4 worm cellular contexts compared by ENCODE assay signal in genomic region chrIII:3797180-3798026, ce11.
TF ChIP-seq lines count a peak whose summit lies in the region.

No protein-coding gene starts in this region.

TF ChIP-seq in whole organism, L1 larva, 84 proteins besides CTCF, POLR2A, EP300 and RAD21 (continued from another document and continues in another):
- no peak for TF ChIP-seq dsc-1 (tag; optimal IDR thresholded peaks at IDR 0.05; lab: Kevin White, UChicago)
- no peak for TF ChIP-seq efl-3 (GFP tag; optimal IDR thresholded peaks at IDR 0.05; lab: Kevin White, UChicago)
- TF ChIP-seq tlp-1 (tag; optimal IDR thresholded peaks at IDR 0.05; lab: Kevin White, UChicago), result no peak
- no peak for TF ChIP-seq zag-1 (tag; optimal IDR thresholded peaks at IDR 0.05; lab: Kevin White, UChicago)
- TF ChIP-seq nhr-77 (tag; optimal IDR thresholded peaks at IDR 0.05; lab: Kevin White, UChicago), result no peak
- TF ChIP-seq rnt-1 (tag; optimal IDR thresholded peaks at IDR 0.05; lab: Kevin White, UChicago), result peak; percentile 33
- TF ChIP-seq nhr-237 (tag; optimal IDR thresholded peaks at IDR 0.05; lab: Kevin White, UChicago), result no peak
- TF ChIP-seq nhr-20 (tag; optimal IDR thresholded peaks at IDR 0.05; lab: Kevin White, UChicago), result peak; percentile 53
- TF ChIP-seq zip-4 (GFP tag; optimal IDR thresholded peaks at IDR 0.05; lab: Kevin White, UChicago), result no peak
- TF ChIP-seq ceh-88 (GFP tag; IDR thresholded peaks at IDR 0.05; lab: Robert Waterston, UW), result no peak
- TF ChIP-seq egl-27 (tag; optimal IDR thresholded peaks at IDR 0.05; lab: Kevin White, UChicago), result no peak
- no peak for TF ChIP-seq tbx-2 (tag; optimal IDR thresholded peaks at IDR 0.05; lab: Kevin White, UChicago)
- no peak for TF ChIP-seq fkh-4 (tag; optimal IDR thresholded peaks at IDR 0.05; lab: Kevin White, UChicago; ENCODE audit: borderline replicate concordance)
- peak; percentile 94 for TF ChIP-seq nhr-85 (tag; lab: Kevin White, UChicago)
- TF ChIP-seq aha-1 (tag; optimal IDR thresholded peaks at IDR 0.05; lab: Kevin White, UChicago), result no peak
- no peak for TF ChIP-seq fkh-8 (tag; optimal IDR thresholded peaks at IDR 0.05; lab: Kevin White, UChicago)
- TF ChIP-seq lir-3 (tag; optimal IDR thresholded peaks at IDR 0.05; lab: Kevin White, UChicago; ENCODE audit: poor library complexity), result no peak
- TF ChIP-seq fkh-10 (GFP tag; optimal IDR thresholded peaks at IDR 0.05; lab: Kevin White, UChicago), result no peak
- TF ChIP-seq nhr-90 (tag; optimal IDR thresholded peaks at IDR 0.05; lab: Kevin White, UChicago; ENCODE audit: poor library complexity), result peak; percentile 41
- no peak for TF ChIP-seq alr-1 (tag; optimal IDR thresholded peaks at IDR 0.05; lab: Kevin White, UChicago; ENCODE audit: borderline replicate concordance)
- no peak for TF ChIP-seq ceh-63 (GFP tag; optimal IDR thresholded peaks at IDR 0.05; lab: Kevin White, UChicago)
- TF ChIP-seq Y116A8C.19 (tag; optimal IDR thresholded peaks at IDR 0.05; lab: Kevin White, UChicago; ENCODE audit: borderline replicate concordance), result no peak
- peak; percentile 80 for TF ChIP-seq unc-130 (tag; optimal IDR thresholded peaks at IDR 0.05; lab: Kevin White, UChicago)
- TF ChIP-seq xbp-1 (tag; optimal IDR thresholded peaks at IDR 0.05; lab: Kevin White, UChicago), result peak; percentile 12
- no peak for TF ChIP-seq ama-1 (optimal IDR thresholded peaks at IDR 0.05; lab: Kevin White, UChicago)
- TF ChIP-seq unc-98 (GFP tag; IDR thresholded peaks at IDR 0.05; lab: Robert Waterston, UW), result no peak
- no peak for TF ChIP-seq aly-2 (tag; optimal IDR thresholded peaks at IDR 0.05; lab: Kevin White, UChicago)
- no peak for TF ChIP-seq ceh-90 (tag; optimal IDR thresholded peaks at IDR 0.05; lab: Kevin White, UChicago)
- no peak for TF ChIP-seq sup-37 (GFP tag; optimal IDR thresholded peaks at IDR 0.05; lab: Kevin White, UChicago)
- TF ChIP-seq ztf-4 (tag; optimal IDR thresholded peaks at IDR 0.05; lab: Kevin White, UChicago), result peak; percentile 41
- TF ChIP-seq F16B12.6 (tag; optimal IDR thresholded peaks at IDR 0.05; lab: Kevin White, UChicago), result no peak
- TF ChIP-seq nhr-12 (tag; optimal IDR thresholded peaks at IDR 0.05; lab: Kevin White, UChicago), result no peak
- TF ChIP-seq snu-23 (GFP tag; optimal IDR thresholded peaks at IDR 0.05; lab: Kevin White, UChicago), result peak; percentile 49
- TF ChIP-seq nhr-11 (tag; optimal IDR thresholded peaks at IDR 0.05; lab: Kevin White, UChicago), result no peak

TF ChIP-seq in whole organism, L2 larva, 48 proteins besides CTCF, POLR2A, EP300 and RAD21 (continued from another document):
- TF ChIP-seq elt-3 (tag; optimal IDR thresholded peaks at IDR 0.05; lab: Kevin White, UChicago) (no peak), skn-1 (tag; optimal IDR thresholded peaks at IDR 0.05; lab: Kevin White, UChicago) (no peak), lin-39 (tag; optimal IDR thresholded peaks at IDR 0.05; lab: Kevin White, UChicago) (no peak), snpc-4 (tag; optimal IDR thresholded peaks at IDR 0.05; lab: Kevin White, UChicago) (no peak), C34F6.9 (tag; optimal IDR thresholded peaks at IDR 0.05; lab: Kevin White, UChicago) (no peak), nhr-129 (tag; optimal IDR thresholded peaks at IDR 0.05; lab: Kevin White, UChicago) (peak; percentile 35), ama-1 (optimal IDR thresholded peaks at IDR 0.05; lab: Kevin White, UChicago) (no peak), unc-39 (tag; optimal IDR thresholded peaks at IDR 0.05; lab: Kevin White, UChicago) (no peak), ceh-82 (tag; optimal IDR thresholded peaks at IDR 0.05; lab: Kevin White, UChicago) (no peak), nhr-25 (tag; optimal IDR thresholded peaks at IDR 0.05; lab: Kevin White, UChicago) (peak; percentile 88), nhr-21 (tag; optimal IDR thresholded peaks at IDR 0.05; lab: Kevin White, UChicago) (peak; percentile 22), nhr-11 (tag; optimal IDR thresholded peaks at IDR 0.05; lab: Kevin White, UChicago) (no peak), Y55F3AM.14 (GFP tag; optimal IDR thresholded peaks at IDR 0.05; lab: Kevin White, UChicago) (no peak), blmp-1 (tag; optimal IDR thresholded peaks at IDR 0.05; lab: Kevin White, UChicago; ENCODE audit: insufficient read depth) (peak; percentile 84), nhr-23 (tag; optimal IDR thresholded peaks at IDR 0.05; lab: Kevin White, UChicago) (peak; percentile 83), ZK546.5 (tag; optimal IDR thresholded peaks at IDR 0.05; lab: Kevin White, UChicago) (no peak), mab-5 (tag; optimal IDR thresholded peaks at IDR 0.05; lab: Kevin White, UChicago) (no peak), nhr-237 (tag; optimal IDR thresholded peaks at IDR 0.05; lab: Kevin White, UChicago) (no peak), R02D3.7 (tag; optimal IDR thresholded peaks at IDR 0.05; lab: Kevin White, UChicago) (no peak), alr-1 (tag; optimal IDR thresholded peaks at IDR 0.05; lab: Kevin White, UChicago) (no peak), elt-1 (tag; optimal IDR thresholded peaks at IDR 0.05; lab: Kevin White, UChicago) (peak; percentile 91), mbf-1 (tag; optimal IDR thresholded peaks at IDR 0.05; lab: Kevin White, UChicago) (no peak), ztf-11 (tag; optimal IDR thresholded peaks at IDR 0.05; lab: Kevin White, UChicago) (no peak), peb-1 (tag; optimal IDR thresholded peaks at IDR 0.05; lab: Kevin White, UChicago) (no peak), lin-13 (GFP tag; optimal IDR thresholded peaks at IDR 0.05; lab: Kevin White, UChicago) (peak; percentile 0), lin-11 (tag; optimal IDR thresholded peaks at IDR 0.05; lab: Kevin White, UChicago) (no peak), fos-1 (tag; optimal IDR thresholded peaks at IDR 0.05; lab: Kevin White, UChicago) (peak; percentile 31), sem-4 (tag; optimal IDR thresholded peaks at IDR 0.05; lab: Kevin White, UChicago) (peak; percentile 86), unc-55 (GFP tag; optimal IDR thresholded peaks at IDR 0.05; lab: Kevin White, UChicago) (no peak), gmeb-1 (tag; optimal IDR thresholded peaks at IDR 0.05; lab: Kevin White, UChicago) (no peak), ztf-1 (GFP tag; conservative IDR thresholded peaks at IDR 0.05; lab: Robert Waterston, UW) (no peak), dmd-4 (tag; optimal IDR thresholded peaks at IDR 0.05; lab: Kevin White, UChicago) (no peak), sma-3 (GFP tag; optimal IDR thresholded peaks at IDR 0.05; lab: Kevin White, UChicago) (peak; percentile 45), aly-2 (tag; optimal IDR thresholded peaks at IDR 0.05; lab: Kevin White, UChicago) (no peak), mdl-1 (tag; optimal IDR thresholded peaks at IDR 0.05; lab: Kevin White, UChicago) (peak; percentile 18 to 48)

TF ChIP-seq in whole organism, L3 larva, 47 proteins besides CTCF, POLR2A, EP300 and RAD21 (continued from another document):
- no peak for TF ChIP-seq nhr-28 (tag; optimal IDR thresholded peaks at IDR 0.05; lab: Kevin White, UChicago)
- no peak for TF ChIP-seq nhr-12 (tag; optimal IDR thresholded peaks at IDR 0.05; lab: Kevin White, UChicago)
- peak; percentile 45 for TF ChIP-seq ceh-28 (tag; optimal IDR thresholded peaks at IDR 0.05; lab: Kevin White, UChicago)
- no peak for TF ChIP-seq nhr-77 (tag; optimal IDR thresholded peaks at IDR 0.05; lab: Kevin White, UChicago)
- TF ChIP-seq nhr-43 (tag; optimal IDR thresholded peaks at IDR 0.05; lab: Kevin White, UChicago; ENCODE audit: poor library complexity, severe bottlenecking), result peak; percentile 31
- peak; percentile 85 for TF ChIP-seq ama-1 (optimal IDR thresholded peaks at IDR 0.05; lab: Kevin White, UChicago)
- TF ChIP-seq nfya-1 (tag; optimal IDR thresholded peaks at IDR 0.05; lab: Kevin White, UChicago; ENCODE audit: insufficient read depth), result peak; percentile 37
- peak; percentile 87 for TF ChIP-seq nhr-25 (tag; optimal IDR thresholded peaks at IDR 0.05; lab: Kevin White, UChicago)
- no peak for TF ChIP-seq zag-1 (tag; optimal IDR thresholded peaks at IDR 0.05; lab: Kevin White, UChicago)
- TF ChIP-seq nhr-23 (tag; optimal IDR thresholded peaks at IDR 0.05; lab: Kevin White, UChicago), result peak; percentile 87
- TF ChIP-seq hmg-11 (tag; optimal IDR thresholded peaks at IDR 0.05; lab: Kevin White, UChicago), result no peak
TF ChIP-seq in whole organism, L3 larva: peak in this region for 12.

TF ChIP-seq in whole organism, L4 larva, 104 proteins besides CTCF, POLR2A, EP300 and RAD21 (continued from another document and continues in another):
- TF ChIP-seq daf-8 (GFP tag; IDR thresholded peaks at IDR 0.05; lab: Robert Waterston, UW), result no peak
- peak; percentile 23 for TF ChIP-seq nhr-28 (tag; optimal IDR thresholded peaks at IDR 0.05; lab: Kevin White, UChicago)
- 0 out of 2 replicates have a peak, but pooled peaks have one; percentile 7 for TF ChIP-seq ZK337.2 (GFP tag; IDR thresholded peaks at IDR 0.05; lab: Robert Waterston, UW)
- peak in 1 of 2 experiments; percentile 59 for TF ChIP-seq mdl-1 (tag; optimal IDR thresholded peaks at IDR 0.05; lab: Kevin White, UChicago)
- TF ChIP-seq Y75B8A.6 (GFP tag; IDR thresholded peaks at IDR 0.05; lab: Robert Waterston, UW), result no peak
- TF ChIP-seq ctbp-1 (GFP tag; IDR thresholded peaks at IDR 0.05; lab: Robert Waterston, UW), result no peak
- TF ChIP-seq nhr-42 (GFP tag; IDR thresholded peaks at IDR 0.05; lab: Robert Waterston, UW), result no peak
- peak; percentile 32 to 33 for TF ChIP-seq lsy-2 (tag; optimal IDR thresholded peaks at IDR 0.05; lab: Kevin White, UChicago)
- TF ChIP-seq ceh-32 (tag; optimal IDR thresholded peaks at IDR 0.05; lab: Kevin White, UChicago; ENCODE audit: poor library complexity), result no peak
- peak; percentile 93 for TF ChIP-seq aha-1 (tag; lab: Kevin White, UChicago)
- TF ChIP-seq F37D6.2 (tag; optimal IDR thresholded peaks at IDR 0.05; lab: Kevin White, UChicago), result no peak
- no peak for TF ChIP-seq sdz-12 (GFP tag; optimal IDR thresholded peaks at IDR 0.05; lab: Kevin White, UChicago)
- no peak for TF ChIP-seq Y48G9A.11 (GFP tag; IDR thresholded peaks at IDR 0.05; lab: Robert Waterston, UW)
- TF ChIP-seq lir-3 (tag; optimal IDR thresholded peaks at IDR 0.05; lab: Kevin White, UChicago), result no peak
- no peak for TF ChIP-seq madf-5 (GFP tag; IDR thresholded peaks at IDR 0.05; lab: Robert Waterston, UW)
- TF ChIP-seq tra-1 (GFP tag; IDR thresholded peaks at IDR 0.05; lab: Robert Waterston, UW), result no peak
- TF ChIP-seq F49E8.2 (tag; optimal IDR thresholded peaks at IDR 0.05; lab: Kevin White, UChicago; ENCODE audit: borderline replicate concordance), result no peak
- TF ChIP-seq mes-2 (tag; optimal IDR thresholded peaks at IDR 0.05; lab: Kevin White, UChicago; ENCODE audit: poor library complexity, severe bottlenecking), result peak; percentile 27
- TF ChIP-seq hlh-11 (tag; optimal IDR thresholded peaks at IDR 0.05; lab: Kevin White, UChicago), result peak; percentile 52
- TF ChIP-seq dmd-8 (GFP tag; IDR thresholded peaks at IDR 0.05; lab: Robert Waterston, UW), result no peak
- TF ChIP-seq D1046.2 (GFP tag; IDR thresholded peaks at IDR 0.05; lab: Robert Waterston, UW), result no peak
- TF ChIP-seq nhr-76 (tag; optimal IDR thresholded peaks at IDR 0.05; lab: Kevin White, UChicago), result no peak
- TF ChIP-seq ceh-44 (GFP tag; IDR thresholded peaks at IDR 0.05; lab: Robert Waterston, UW), result no peak
- no peak for TF ChIP-seq lin-15B (tag; optimal IDR thresholded peaks at IDR 0.05; lab: Kevin White, UChicago)
- no peak; the same call in 1 of the 2 replicates for TF ChIP-seq T26A8.4 (GFP tag; IDR thresholded peaks at IDR 0.05; lab: Robert Waterston, UW)
- TF ChIP-seq fkh-10 (GFP tag; optimal IDR thresholded peaks at IDR 0.05; lab: Kevin White, UChicago), result no peak
- TF ChIP-seq nhr-237 (tag; optimal IDR thresholded peaks at IDR 0.05; lab: Kevin White, UChicago), result no peak
- TF ChIP-seq nhr-48 (tag; optimal IDR thresholded peaks at IDR 0.05; lab: Kevin White, UChicago), result peak; percentile 24
- no peak for TF ChIP-seq zip-2 (tag; optimal IDR thresholded peaks at IDR 0.05; lab: Kevin White, UChicago)
- TF ChIP-seq duxl-1 (tag; optimal IDR thresholded peaks at IDR 0.05; lab: Kevin White, UChicago; ENCODE audit: poor library complexity), result no peak
- no peak for TF ChIP-seq ztf-7 (tag; optimal IDR thresholded peaks at IDR 0.05; lab: Kevin White, UChicago)
- TF ChIP-seq lin-39 (tag; optimal IDR thresholded peaks at IDR 0.05; lab: Kevin White, UChicago), result no peak
- TF ChIP-seq madf-9 (GFP tag; conservative IDR thresholded peaks at IDR 0.05; lab: Robert Waterston, UW), result 0 out of 2 replicates have a peak, but pooled peaks have one; percentile 7
- no peak for TF ChIP-seq jun-1 (tag; optimal IDR thresholded peaks at IDR 0.05; lab: Kevin White, UChicago)
- TF ChIP-seq nhr-77 (tag; optimal IDR thresholded peaks at IDR 0.05; lab: Kevin White, UChicago), result no peak
- no peak for TF ChIP-seq spr-1 (tag; optimal IDR thresholded peaks at IDR 0.05; lab: Kevin White, UChicago)
- no peak; the same call in 1 of the 2 replicates for TF ChIP-seq mdt-29 (GFP tag; IDR thresholded peaks at IDR 0.05; lab: Robert Waterston, UW)
- 0 out of 2 replicates have a peak, but pooled peaks have one; percentile 28 for TF ChIP-seq hmg-1.1 (GFP tag; IDR thresholded peaks at IDR 0.05; lab: Robert Waterston, UW)
- no peak for TF ChIP-seq attf-4 (tag; optimal IDR thresholded peaks at IDR 0.05; lab: Kevin White, UChicago)
- TF ChIP-seq F10B5.3 (tag; optimal IDR thresholded peaks at IDR 0.05; lab: Kevin White, UChicago), result no peak
- TF ChIP-seq dmd-6 (GFP tag; IDR thresholded peaks at IDR 0.05; lab: Robert Waterston, UW), result peak; percentile 38; the same call in 1 of the 2 replicates
- no peak for TF ChIP-seq fos-1 (tag; optimal IDR thresholded peaks at IDR 0.05; lab: Kevin White, UChicago)
- peak; percentile 47 for TF ChIP-seq mep-1 (tag; optimal IDR thresholded peaks at IDR 0.05; lab: Kevin White, UChicago)
- no peak for TF ChIP-seq daf-19 (GFP tag; conservative IDR thresholded peaks at IDR 0.05; lab: Robert Waterston, UW)
- TF ChIP-seq snpc-1.2 (GFP tag; IDR thresholded peaks at IDR 0.05; lab: Robert Waterston, UW), result no peak
- TF ChIP-seq nhr-102 (tag; optimal IDR thresholded peaks at IDR 0.05; lab: Kevin White, UChicago), result no peak
- peak; percentile 37; the same call in 1 of the 2 replicates for TF ChIP-seq pha-4 (GFP tag; IDR thresholded peaks at IDR 0.05; lab: Robert Waterston, UW)
- no peak for TF ChIP-seq pha-4 (tag; optimal IDR thresholded peaks at IDR 0.05; lab: Kevin White, UChicago)
- peak; percentile 38; the same call in 1 of the 2 replicates for TF ChIP-seq php-3 (GFP tag; IDR thresholded peaks at IDR 0.05; lab: Robert Waterston, UW)
- 0 out of 2 replicates have a peak, but pooled peaks have one; percentile 25 for TF ChIP-seq zfp-3 (GFP tag; conservative IDR thresholded peaks at IDR 0.05; lab: Robert Waterston, UW)
- peak; percentile 85 for TF ChIP-seq hlh-30 (tag; optimal IDR thresholded peaks at IDR 0.05; lab: Kevin White, UChicago; ENCODE audit: insufficient read depth)
- TF ChIP-seq set-16 (GFP tag; IDR thresholded peaks at IDR 0.05; lab: Robert Waterston, UW), result peak; percentile 48; the same call in 1 of the 2 replicates
- TF ChIP-seq ceh-20 (GFP tag; IDR thresholded peaks at IDR 0.05; lab: Robert Waterston, UW), result no peak
- no peak for TF ChIP-seq nhr-10 (tag; optimal IDR thresholded peaks at IDR 0.05; lab: Kevin White, UChicago)
- TF ChIP-seq ceh-28 (tag; optimal IDR thresholded peaks at IDR 0.05; lab: Kevin White, UChicago), result no peak
- TF ChIP-seq gei-8 (GFP tag; optimal IDR thresholded peaks at IDR 0.05; lab: Kevin White, UChicago), result no peak
- no peak for TF ChIP-seq nhr-111 (GFP tag; optimal IDR thresholded peaks at IDR 0.05; lab: Kevin White, UChicago)
- no peak for TF ChIP-seq skn-1 (tag; optimal IDR thresholded peaks at IDR 0.05; lab: Kevin White, UChicago)
- TF ChIP-seq ces-1 (GFP tag; optimal IDR thresholded peaks at IDR 0.05; lab: Kevin White, UChicago), result no peak
- 0 out of 2 replicates have a peak, but pooled peaks have one; percentile 30 for TF ChIP-seq dmd-9 (GFP tag; IDR thresholded peaks at IDR 0.05; lab: Robert Waterston, UW)
- TF ChIP-seq ama-1 (optimal IDR thresholded peaks at IDR 0.05; lab: Kevin White, UChicago), result peak; percentile 6
- no peak for TF ChIP-seq lin-1 (GFP tag; IDR thresholded peaks at IDR 0.05; lab: Robert Waterston, UW)
- no peak for TF ChIP-seq mxl-2 (GFP tag; conservative IDR thresholded peaks at IDR 0.05; lab: Robert Waterston, UW)
- peak; percentile 65 for TF ChIP-seq lim-7 (GFP tag; IDR thresholded peaks at IDR 0.05; lab: Robert Waterston, UW)
